Fruit fly (Drosophila melanogaster) whole organism: ENCODE data around the gene eRF3.

Source experiments
- CG8478 ChIP-seq: fragments of >200 bp; optimal IDR thresholded peaks from 2 replicates; lab custom pipeline; 2018; ENCODE audit warnings: inconsistent platforms
- Dll ChIP-seq: fragments of >200 bp; optimal IDR thresholded peaks from 2 replicates; lab custom pipeline; 2017
- EcR ChIP-seq, 2 experiments: fragments of >200 bp; optimal IDR thresholded peaks; 2 replicates each; lab custom pipeline; 2017; ENCODE audit warnings: missing biosample characterization in 2 of 2, missing genetic modification characterization in 2 of 2, missing genetic modification reagents in 2 of 2
- pan ChIP-seq: fragments of >200 bp; optimal IDR thresholded peaks from 2 replicates; lab custom pipeline; 2017
- psq ChIP-seq: fragments of >200 bp; optimal IDR thresholded peaks from 2 replicates; lab custom pipeline; 2017
- usp ChIP-seq: fragments of >200 bp; optimal IDR thresholded peaks from 2 replicates; lab custom pipeline; 2017; ENCODE audit warnings: missing biosample characterization, missing genetic modification characterization, mixed read lengths

eRF3 gene

dm6 chr2L:12424555-12424954 lies 9.7 kb upstream of the eRF3 start, which contains the start of gene Fam92:
Gene Fam92, plus strand, starts transcription at chr2L:12424904.
- TF ChIP-seq Dll (lab: Kevin White, UChicago), result no peak
- TF ChIP-seq usp (GFP tag; lab: Kevin White, UChicago), result no peak
- TF ChIP-seq CG8478 (lab: Kevin White, UChicago), result no peak
- no peak for TF ChIP-seq EcR (GFP tag; optimal IDR thresholded peaks at IDR 0.05; lab: Kevin White, UChicago)
- TF ChIP-seq psq, result no peak
- TF ChIP-seq pan, result no peak

dm6 chr2L:12427487-12428101 lies 6.7 kb upstream of the eRF3 start, which contains the start of the genes CG5446 and Trm1:
Gene CG5446, minus strand, starts transcription at chr2L:12427709.
Gene Trm1, plus strand, starts transcription at chr2L:12428028.
- TF ChIP-seq Dll (lab: Kevin White, UChicago) (no peak), pan (no peak), psq (no peak), CG8478 (lab: Kevin White, UChicago) (no peak), usp (GFP tag; lab: Kevin White, UChicago) (no peak), EcR (GFP tag; optimal IDR thresholded peaks at IDR 0.05; lab: Kevin White, UChicago) (no peak)

dm6 chr2L:12430792-12431191 lies 3.5 kb upstream of the eRF3 start, which contains the start of gene CG5435:
Gene CG5435, minus strand, starts transcription at chr2L:12430892.
- TF ChIP-seq psq (no peak), pan (no peak), Dll (lab: Kevin White, UChicago) (no peak), EcR (GFP tag; optimal IDR thresholded peaks at IDR 0.05; lab: Kevin White, UChicago) (no peak), CG8478 (lab: Kevin White, UChicago) (no peak), usp (GFP tag; lab: Kevin White, UChicago) (no peak)

dm6 chr2L:12434535-12434938 lies 285 bp downstream of the eRF3 start, which contains the start of gene SC35:
Gene SC35, minus strand, starts transcription at chr2L:12434665.
- TF ChIP-seq pan (no peak), EcR (GFP tag; optimal IDR thresholded peaks at IDR 0.05; lab: Kevin White, UChicago) (no peak), usp (GFP tag; lab: Kevin White, UChicago) (no peak), CG8478 (lab: Kevin White, UChicago) (no peak), Dll (lab: Kevin White, UChicago) (no peak), psq (no peak)

dm6 chr2L:12435428-12435827 lies 1.2 kb downstream of the eRF3 start:
- no peak for TF ChIP-seq CG8478 (lab: Kevin White, UChicago)
- TF ChIP-seq pan, result no peak
- no peak for TF ChIP-seq Dll (lab: Kevin White, UChicago)

dm6 chr2L:12435976-12436771 lies 1.9 kb downstream of the eRF3 start:
- no peak for TF ChIP-seq pan
- no peak for TF ChIP-seq psq
- no peak for TF ChIP-seq usp (GFP tag; lab: Kevin White, UChicago)
- no peak for TF ChIP-seq CG8478 (lab: Kevin White, UChicago)
- no peak for TF ChIP-seq EcR (GFP tag; optimal IDR thresholded peaks at IDR 0.05; lab: Kevin White, UChicago)
- TF ChIP-seq Dll (lab: Kevin White, UChicago), result no peak

- no peak for TF ChIP-seq pan
Observed at dm6 chr2L:12445743-12446142, 11.5 kb downstream of the eRF3 start, which contains the start of gene Oatp33Ea. Gene Oatp33Ea, minus strand, starts transcription at chr2L:12445924.

- TF ChIP-seq pan, result no peak
- no peak for TF ChIP-seq EcR (GFP tag; optimal IDR thresholded peaks at IDR 0.05; lab: Kevin White, UChicago)
- TF ChIP-seq psq, result no peak
- no peak for TF ChIP-seq CG8478 (lab: Kevin White, UChicago)
- no peak for TF ChIP-seq Dll (lab: Kevin White, UChicago)
- no peak for TF ChIP-seq usp (GFP tag; lab: Kevin White, UChicago)
Observed at dm6 chr2L:12448082-12448621, 13.9 kb downstream of the eRF3 start, which contains the start of the genes CG5421 and Oatp33Eb. Gene CG5421, minus strand, starts transcription at chr2L:12448132. Gene Oatp33Eb, plus strand, starts transcription at chr2L:12448484.

- TF ChIP-seq CG8478 (lab: Kevin White, UChicago), result no peak
Observed at dm6 chr2L:12453192-12453800, 19.0 kb downstream of the eRF3 start, which contains the start of gene CG5418. Gene CG5418, minus strand, starts transcription at chr2L:12453242.

- TF ChIP-seq Dll (lab: Kevin White, UChicago), result no peak
- TF ChIP-seq usp (GFP tag; lab: Kevin White, UChicago), result no peak
- TF ChIP-seq psq, result no peak
- TF ChIP-seq CG8478 (lab: Kevin White, UChicago), result no peak
Observed at dm6 chr2L:12455049-12455448, 20.8 kb downstream of the eRF3 start.

- no peak for TF ChIP-seq pan
- TF ChIP-seq CG8478 (lab: Kevin White, UChicago), result no peak
- TF ChIP-seq usp (GFP tag; lab: Kevin White, UChicago), result no peak
- no peak for TF ChIP-seq Dll (lab: Kevin White, UChicago)
- no peak for TF ChIP-seq EcR (GFP tag; optimal IDR thresholded peaks at IDR 0.05; lab: Kevin White, UChicago)
Observed at dm6 chr2L:12455750-12456149, 21.5 kb downstream of the eRF3 start.

- TF ChIP-seq EcR (GFP tag; optimal IDR thresholded peaks at IDR 0.05; lab: Kevin White, UChicago), result no peak
- no peak for TF ChIP-seq CG8478 (lab: Kevin White, UChicago)
- TF ChIP-seq usp (GFP tag; lab: Kevin White, UChicago), result no peak
- TF ChIP-seq pan, result no peak
- no peak for TF ChIP-seq psq
- no peak for TF ChIP-seq Dll (lab: Kevin White, UChicago)
Observed at dm6 chr2L:12457201-12457600, 22.9 kb downstream of the eRF3 start.
